Fruit fly (Drosophila melanogaster) whole organism, embryonic: Measurements from ENCODE around the gene CG6878.

Experiments used
- ATbp ChIP-seq: fragments of 200-800 bp; sonication (Bioruptor generic); optimal IDR thresholded peaks from 2 replicates; lab custom pipeline; 2017; ENCODE audit warnings: missing biosample characterization, mild to moderate bottlenecking, missing genetic modification characterization, missing genetic modification reagents
- Adf1 ChIP-seq: fragments of 200-800 bp; sonication (Bioruptor generic); IDR thresholded peaks from 2 replicates; pipeline ENCODE4 v1.3.6; 2022; ENCODE audit warnings: missing biosample characterization, missing genetic modification characterization
- BEAF-32 ChIP-seq: fragments of 200-800 bp; sonication (Bioruptor generic); optimal IDR thresholded peaks from 3 replicates; lab custom pipeline; 2017; ENCODE audit warnings: missing biosample characterization, missing genetic modification characterization, mild to moderate bottlenecking, moderate library complexity, missing genetic modification reagents
- Blimp-1 ChIP-seq: fragments of 200-800 bp; sonication (Bioruptor generic); optimal IDR thresholded peaks from 3 replicates; lab custom pipeline; 2018; ENCODE audit warnings: missing biosample characterization, missing genetic modification characterization, mild to moderate bottlenecking, moderate library complexity, missing genetic modification reagents
- CG10267 ChIP-seq: fragments of 200-800 bp; sonication (Bioruptor generic); optimal IDR thresholded peaks from 2 replicates; lab custom pipeline; 2018; ENCODE audit warnings: missing biosample characterization, mild to moderate bottlenecking, missing genetic modification characterization, moderate library complexity
- CG11398 ChIP-seq: fragments of 200-800 bp; sonication (Bioruptor generic); optimal IDR thresholded peaks from 2 replicates; lab custom pipeline; 2016; ENCODE audit warnings: missing biosample characterization, missing genetic modification characterization
- CG12391 ChIP-seq: fragments of 200-800 bp; sonication (Bioruptor generic); optimal IDR thresholded peaks from 3 replicates; lab custom pipeline; 2018; ENCODE audit warnings: missing biosample characterization, mild to moderate bottlenecking, missing genetic modification characterization, moderate library complexity
- CG13624 ChIP-seq: fragments of 200-800 bp; sonication (Bioruptor generic); optimal IDR thresholded peaks from 2 replicates; lab custom pipeline; 2016; ENCODE audit warnings: missing biosample characterization, missing genetic modification characterization
- CG17359 ChIP-seq: fragments of 200-800 bp; sonication (Bioruptor generic); optimal IDR thresholded peaks from 3 replicates; lab custom pipeline; 2018; ENCODE audit warnings: missing biosample characterization, mild to moderate bottlenecking, missing genetic modification characterization, moderate library complexity
- CG17568 ChIP-seq: fragments of 200-800 bp; sonication (Bioruptor generic); optimal IDR thresholded peaks from 2 replicates; lab custom pipeline; 2018; ENCODE audit warnings: missing biosample characterization, mild to moderate bottlenecking, missing genetic modification characterization, moderate library complexity
- CG1792 ChIP-seq: fragments of 200-800 bp; sonication (Bioruptor generic); optimal IDR thresholded peaks from 2 replicates; lab custom pipeline; 2016; ENCODE audit warnings: missing biosample characterization, missing genetic modification characterization
- CG2712 ChIP-seq: fragments of 200-800 bp; optimal IDR thresholded peaks from 3 replicates; lab custom pipeline; 2019; ENCODE audit warnings: missing biosample characterization, mild to moderate bottlenecking, missing genetic modification characterization, moderate library complexity
- CG34422 ChIP-seq: fragments of 200-800 bp; sonication (Bioruptor generic); IDR thresholded peaks from 3 replicates; pipeline ENCODE4 v1.3.6; 2022; ENCODE audit warnings: missing biosample characterization, missing genetic modification characterization
- CG5180 ChIP-seq: fragments of 200-800 bp; sonication (Bioruptor generic); optimal IDR thresholded peaks from 3 replicates; lab custom pipeline; 2017; ENCODE audit warnings: missing biosample characterization, missing genetic modification characterization, mild to moderate bottlenecking, moderate library complexity, missing genetic modification reagents
- CG7372 ChIP-seq: fragments of 200-800 bp; sonication (Bioruptor generic); IDR thresholded peaks from 2 replicates; pipeline ENCODE4 v1.3.6; 2022; ENCODE audit warnings: missing biosample characterization, missing genetic modification characterization
- CG7839 ChIP-seq: fragments of 200-800 bp; sonication (Bioruptor generic); optimal IDR thresholded peaks from 3 replicates; lab custom pipeline; 2018; ENCODE audit warnings: missing biosample characterization, mild to moderate bottlenecking, missing genetic modification characterization, moderate library complexity
- CG8290 ChIP-seq, 3 experiments: fragments of 200-800 bp; sonication (Bioruptor generic); optimal IDR thresholded peaks; 2 replicates each; lab custom pipeline; 2016 to 2019; ENCODE audit warnings: missing biosample characterization in 3 of 3, missing genetic modification characterization in 3 of 3, mild to moderate bottlenecking in 2 of 3, moderate library complexity in 1 of 3
- CG9797 ChIP-seq: fragments of 200-800 bp; sonication (Bioruptor generic); optimal IDR thresholded peaks from 3 replicates; lab custom pipeline; 2018; ENCODE audit warnings: missing biosample characterization, mild to moderate bottlenecking, missing genetic modification characterization
- CrebB ChIP-seq: fragments of 200-800 bp; sonication (Bioruptor generic); optimal IDR thresholded peaks from 3 replicates; lab custom pipeline; 2018; ENCODE audit warnings: missing biosample characterization, mild to moderate bottlenecking, missing genetic modification characterization
- Deaf1 ChIP-seq: fragments of 200-800 bp; optimal IDR thresholded peaks from 3 replicates; lab custom pipeline; 2019; ENCODE audit warnings: missing biosample characterization, mild to moderate bottlenecking, missing genetic modification characterization, moderate library complexity
- E2f2 ChIP-seq: fragments of 200-800 bp; sonication (Bioruptor generic); IDR thresholded peaks from 2 replicates; pipeline ENCODE4 v1.3.6; 2022; ENCODE audit warnings: missing biosample characterization, missing genetic modification characterization
- Gug ChIP-seq: fragments of 200-800 bp; sonication (Bioruptor generic); IDR thresholded peaks from 4 replicates; pipeline ENCODE4 v1.3.6; 2022; ENCODE audit warnings: missing biosample characterization, missing genetic modification characterization
- HLH3B ChIP-seq: fragments of 200-800 bp; sonication (Bioruptor generic); IDR thresholded peaks from 2 replicates; pipeline ENCODE4 v1.3.6; 2022; ENCODE audit warnings: missing biosample characterization, missing genetic modification characterization
- Hand ChIP-seq: fragments of 200-800 bp; sonication (Bioruptor generic); optimal IDR thresholded peaks from 2 replicates; lab custom pipeline; 2017; ENCODE audit warnings: mild to moderate bottlenecking, missing biosample characterization, missing genetic modification reagents, missing genetic modification characterization
- HmgD ChIP-seq: fragments of 200-800 bp; sonication (Bioruptor generic); optimal IDR thresholded peaks from 3 replicates; lab custom pipeline; 2016; ENCODE audit warnings: missing biosample characterization, missing genetic modification characterization
- Lim3 ChIP-seq: fragments of 200-800 bp; sonication (Bioruptor generic); IDR thresholded peaks from 2 replicates; pipeline ENCODE4 v1.3.6; 2022; ENCODE audit warnings: missing biosample characterization, missing genetic modification characterization
- Med ChIP-seq: fragments of 200-800 bp; sonication (Bioruptor generic); peaks from one replicate; lab custom pipeline; 2016; ENCODE audit warnings: missing biosample characterization, missing genetic modification characterization, mild to moderate bottlenecking, inconsistent platforms, moderate library complexity
- Optix ChIP-seq: fragments of 200-800 bp; sonication (Bioruptor generic); IDR thresholded peaks from 3 replicates; pipeline ENCODE4 v1.3.6; 2022; ENCODE audit warnings: missing biosample characterization, missing genetic modification characterization
- YL-1 ChIP-seq: fragments of 200-800 bp; sonication (Bioruptor generic); optimal IDR thresholded peaks from 3 replicates; lab custom pipeline; 2017; ENCODE audit warnings: missing biosample characterization, mild to moderate bottlenecking, missing genetic modification characterization
- ac ChIP-seq: fragments of 200-800 bp; sonication (Bioruptor generic); optimal IDR thresholded peaks from 3 replicates; lab custom pipeline; 2017; ENCODE audit warnings: missing biosample characterization, mild to moderate bottlenecking, missing genetic modification characterization
- cg ChIP-seq: fragments of 200-800 bp; sonication (Bioruptor generic); optimal IDR thresholded peaks from 3 replicates; lab custom pipeline; 2019; ENCODE audit warnings: missing biosample characterization, mild to moderate bottlenecking, missing genetic modification characterization, moderate library complexity
- disco-r ChIP-seq: fragments of 200-800 bp; sonication (Bioruptor generic); optimal IDR thresholded peaks from 2 replicates; lab custom pipeline; 2016; ENCODE audit warnings: missing biosample characterization, missing genetic modification characterization
- dysf ChIP-seq: fragments of 200-800 bp; sonication (Bioruptor generic); IDR thresholded peaks from 3 replicates; pipeline ENCODE4 v1.3.6; 2022; ENCODE audit warnings: missing biosample characterization, missing genetic modification characterization
- ems ChIP-seq: fragments of 200-800 bp; sonication (Bioruptor generic); optimal IDR thresholded peaks from 3 replicates; lab custom pipeline; 2016; ENCODE audit warnings: missing biosample characterization, missing genetic modification characterization
- gcm2 ChIP-seq: fragments of 200-800 bp; sonication (Bioruptor generic); optimal IDR thresholded peaks from 2 replicates; lab custom pipeline; 2016; ENCODE audit warnings: missing biosample characterization, missing genetic modification characterization
- gro ChIP-seq: fragments of 200-800 bp; sonication (Bioruptor generic); optimal IDR thresholded peaks from 2 replicates; lab custom pipeline; 2016; ENCODE audit warnings: missing biosample characterization, missing genetic modification characterization
- her ChIP-seq: fragments of 200-800 bp; sonication (Bioruptor generic); optimal IDR thresholded peaks from 2 replicates; lab custom pipeline; 2016; ENCODE audit warnings: missing biosample characterization, missing genetic modification characterization
- kay ChIP-seq: fragments of 200-800 bp; sonication (Bioruptor generic); optimal IDR thresholded peaks from 2 replicates; lab custom pipeline; 2016; ENCODE audit warnings: missing biosample characterization, missing genetic modification characterization
- luna ChIP-seq: fragments of 200-800 bp; sonication (Bioruptor generic); optimal IDR thresholded peaks from 2 replicates; lab custom pipeline; 2016; ENCODE audit warnings: missing biosample characterization, missing genetic modification characterization
- pzg ChIP-seq: fragments of 200-800 bp; sonication (Bioruptor generic); optimal IDR thresholded peaks from 3 replicates; lab custom pipeline; 2018; ENCODE audit warnings: missing biosample characterization, mild to moderate bottlenecking, missing genetic modification characterization, moderate library complexity
- row ChIP-seq: fragments of 200-800 bp; sonication (Bioruptor generic); IDR thresholded peaks from 3 replicates; pipeline ENCODE4 v1.3.6; 2022; ENCODE audit warnings: missing biosample characterization, missing genetic modification characterization
- scrt ChIP-seq: fragments of 200-800 bp; sonication (Bioruptor generic); optimal IDR thresholded peaks from 2 replicates; lab custom pipeline; 2018; ENCODE audit warnings: missing biosample characterization, mild to moderate bottlenecking, missing genetic modification characterization, moderate library complexity
- tna ChIP-seq: fragments of 200-800 bp; sonication (Bioruptor generic); IDR thresholded peaks from 2 replicates; pipeline ENCODE4 v1.3.6; 2022; ENCODE audit warnings: missing biosample characterization, missing genetic modification characterization; ENCODE audit not compliant: partially characterized antibody
- toy ChIP-seq: fragments of 200-800 bp; sonication (Bioruptor generic); IDR thresholded peaks from 2 replicates; pipeline ENCODE4 v1.3.6; 2022; ENCODE audit warnings: missing biosample characterization, missing genetic modification characterization
- trem ChIP-seq: fragments of 200-800 bp; optimal IDR thresholded peaks from 3 replicates; lab custom pipeline; 2019; ENCODE audit warnings: missing biosample characterization, mild to moderate bottlenecking, missing genetic modification characterization, moderate library complexity
- wek ChIP-seq: fragments of 200-800 bp; sonication (Bioruptor generic); optimal IDR thresholded peaks from 3 replicates; lab custom pipeline; 2018; ENCODE audit warnings: missing biosample characterization, mild to moderate bottlenecking, missing genetic modification characterization, moderate library complexity
- zen2 ChIP-seq: fragments of 200-800 bp; sonication (Bioruptor generic); IDR thresholded peaks from 3 replicates; pipeline ENCODE4 v1.3.6; 2022; ENCODE audit warnings: missing biosample characterization, missing genetic modification characterization; ENCODE audit not compliant: partially characterized antibody

Gene CG6878

dm6 chr3L:15142004-15142890 lies 19.4 kb upstream of the CG6878 start, which contains the start of gene Pdi (continued):
- TF ChIP-seq CG7372 (GFP tag; lab: Robert Waterston, UW) (no peak), CG1792 (peak; percentile 7), tna (GFP tag; lab: Robert Waterston, UW) (no peak; the same call in 1 of the 2 replicates), CG13624 (GFP tag; lab: Kevin White, UChicago) (peak; percentile 43), CG9797 (peak; percentile 74), CG2712 (tag; lab: Kevin White, UChicago) (peak; percentile 47), CG8290 (GFP tag; optimal IDR thresholded peaks at IDR 0.05; lab: Kevin White, UChicago) (no peak), CG8290 (tag; optimal IDR thresholded peaks at IDR 0.05; lab: Kevin White, UChicago) (peak; percentile 14 to 50), CG5180 (no peak), Deaf1 (peak; percentile 3), ems (peak; percentile 35), BEAF-32 (GFP tag; lab: Kevin White, UChicago) (peak; percentile 85), YL-1 (peak; percentile 81), zen2 (GFP tag; lab: Robert Waterston, UW) (no peak), CG11398 (GFP tag; lab: Kevin White, UChicago) (peak; percentile 37), gcm2 (GFP tag; lab: Kevin White, UChicago) (peak; percentile 51), E2f2 (peak; percentile 70), trem (tag; lab: Kevin White, UChicago) (peak; percentile 83), ATbp (GFP tag; lab: Kevin White, UChicago) (peak; percentile 6), dysf (GFP tag; lab: Robert Waterston, UW) (no peak), luna (peak; percentile 24), CG12391 (tag; lab: Kevin White, UChicago) (peak; percentile 49), Lim3 (GFP tag; lab: Robert Waterston, UW) (no peak), scrt (GFP tag; lab: Kevin White, UChicago) (peak; percentile 0), HmgD (GFP tag; lab: Kevin White, UChicago) (peak; percentile 66), Optix (GFP tag; lab: Robert Waterston, UW) (no peak), CG34422 (GFP tag; lab: Robert Waterston, UW) (peak; percentile 78; the same call in 1 of the 3 replicates), gro (GFP tag; lab: Kevin White, UChicago) (peak; percentile 50), HLH3B (peak; percentile 33; the same call in 1 of the 2 replicates), ac (GFP tag; lab: Kevin White, UChicago) (peak; percentile 5), kay (GFP tag; lab: Kevin White, UChicago) (peak; percentile 7), Adf1 (GFP tag; lab: Robert Waterston, UW) (0 out of 2 replicates have a peak, but pooled peaks have one; percentile 7), Blimp-1 (peak; percentile 24), CG17359 (tag; lab: Kevin White, UChicago) (peak; percentile 56), her (GFP tag; lab: Kevin White, UChicago) (peak; percentile 5), CG7839 (tag; lab: Kevin White, UChicago) (peak; percentile 29), row (GFP tag; lab: Robert Waterston, UW) (peak; percentile 40; the same call in 1 of the 3 replicates), cg (peak; percentile 0), CG17568 (GFP tag; lab: Kevin White, UChicago) (peak; percentile 26), Hand (GFP tag; lab: Kevin White, UChicago) (peak; percentile 12), Gug (GFP tag; lab: Robert Waterston, UW) (0 out of 4 replicates have a peak, but pooled peaks have one; percentile 2), toy (GFP tag; lab: Robert Waterston, UW) (no peak), Med (GFP tag; lab: Kevin White, UChicago) (peak; percentile 91), CG10267 (tag; lab: Kevin White, UChicago) (peak; percentile 64), CrebB (tag; lab: Kevin White, UChicago) (peak; percentile 41), pzg (GFP tag; lab: Kevin White, UChicago) (peak; percentile 87), disco-r (GFP tag; lab: Kevin White, UChicago) (no peak), wek (GFP tag; lab: Kevin White, UChicago) (peak; percentile 59)
